Fruit fly (Drosophila melanogaster): ENCODE results near the gene Ptpmeg.

Gene Ptpmeg

DNA sequence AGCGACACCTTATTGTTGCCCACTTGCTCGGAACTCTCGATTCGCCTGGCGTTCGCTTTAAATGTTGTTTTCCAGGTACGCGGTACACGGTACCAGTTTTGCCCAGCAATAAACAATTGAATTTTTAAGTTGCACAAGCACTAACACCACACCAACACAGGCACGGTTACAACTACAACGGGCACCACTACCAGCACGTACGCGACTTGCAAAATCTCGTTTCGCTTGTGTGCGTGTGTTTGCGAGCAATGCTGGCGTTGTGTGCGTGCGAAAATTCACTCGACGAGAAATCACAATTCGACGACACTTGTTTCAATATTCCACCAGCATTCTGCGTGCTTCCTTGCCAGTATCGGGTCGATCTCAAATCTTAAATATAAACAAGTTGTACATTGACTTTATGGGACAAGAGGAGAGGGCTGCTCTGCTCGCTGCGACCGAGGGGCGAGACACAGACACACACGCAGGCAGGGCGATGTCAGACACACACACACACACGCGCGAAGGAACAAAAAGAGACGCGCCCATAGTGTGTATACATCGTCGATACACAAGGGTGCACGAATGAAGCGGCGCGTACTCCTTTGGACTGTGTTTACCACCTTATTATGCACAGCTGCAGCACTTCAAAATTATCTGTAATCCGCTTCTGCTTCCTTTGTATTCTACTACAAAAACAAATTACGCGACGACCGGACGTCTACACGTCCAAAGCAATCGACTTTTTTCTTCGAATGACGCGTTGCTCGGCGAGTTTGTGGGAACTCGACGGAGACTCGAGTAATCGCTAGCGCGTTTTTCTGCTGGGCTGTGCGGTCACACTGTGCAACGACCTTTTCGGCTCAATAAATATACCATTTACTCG is 8.5 kb upstream of the Ptpmeg start, which contains the start of gene fwd (continued):
- TF ChIP-seq Dfd (GFP tag; optimal IDR thresholded peaks at IDR 0.05) (no peak), sug (tag; optimal IDR thresholded peaks at IDR 0.05) (peak; percentile 45), Opbp (GFP tag; IDR thresholded peaks at IDR 0.05; ENCODE audit: partially characterized antibody) (peak; percentile 56; the same call in 2 of the 3 replicates), Ets65A (GFP tag) (no peak), ind (GFP tag; optimal IDR thresholded peaks at IDR 0.05) (no peak), Pdp1 (GFP tag; optimal IDR thresholded peaks at IDR 0.05) (peak in 1 of 2 experiments; percentile 82), Sox102F (GFP tag; optimal IDR thresholded peaks at IDR 0.05) (no peak), tap (tag; optimal IDR thresholded peaks at IDR 0.05) (peak; percentile 46), fd3F (GFP tag; optimal IDR thresholded peaks at IDR 0.05) (no peak), Mes4 (GFP tag; optimal IDR thresholded peaks at IDR 0.05) (peak; percentile 46), hbn (GFP tag; IDR thresholded peaks at IDR 0.05; ENCODE audit: partially characterized antibody) (0 out of 2 replicates have a peak, but pooled peaks have one; percentile 20), pb (GFP tag; optimal IDR thresholded peaks at IDR 0.05) (peak; percentile 26), Sry-β (GFP tag; optimal IDR thresholded peaks at IDR 0.05) (no peak), YL-1 (GFP tag; optimal IDR thresholded peaks at IDR 0.05) (peak; percentile 97), slp2 (GFP tag; optimal IDR thresholded peaks at IDR 0.05) (no peak), ci (GFP tag; IDR thresholded peaks at IDR 0.05) (peak; percentile 72; the same call in 1 of the 3 replicates), Abd-B (GFP tag; optimal IDR thresholded peaks at IDR 0.05) (no peak), zfh1 (GFP tag; IDR thresholded peaks at IDR 0.05) (0 out of 3 replicates have a peak, but pooled peaks have one; percentile 12), ash1 (GFP tag; optimal IDR thresholded peaks at IDR 0.05) (no peak), CG10565 (GFP tag; optimal IDR thresholded peaks at IDR 0.05) (no peak), gsb-n (tag; optimal IDR thresholded peaks at IDR 0.05) (no peak), chn (GFP tag; optimal IDR thresholded peaks at IDR 0.05) (peak; percentile 6), CG30020 (tag; optimal IDR thresholded peaks at IDR 0.05) (peak; percentile 54), Bgb (GFP tag; IDR thresholded peaks at IDR 0.05; ENCODE audit: partially characterized antibody) (peak; percentile 41; the same call in 1 of the 2 replicates), crol (GFP tag; IDR thresholded peaks at IDR 0.05) (peak; percentile 89), CG17912 (GFP tag; optimal IDR thresholded peaks at IDR 0.05) (peak; percentile 6), CG4404 (GFP tag; IDR thresholded peaks at IDR 0.05) (no peak), vnd (GFP tag; IDR thresholded peaks at IDR 0.05; ENCODE audit: partially characterized antibody) (0 out of 3 replicates have a peak, but pooled peaks have one; percentile 11), eve (GFP tag; optimal IDR thresholded peaks at IDR 0.05) (no peak), exex (tag; optimal IDR thresholded peaks at IDR 0.05) (no peak), h (optimal IDR thresholded peaks at IDR 0.05) (no peak), dpn (GFP tag; optimal IDR thresholded peaks at IDR 0.05) (peak; percentile 7 to 38), onecut (GFP tag; IDR thresholded peaks at IDR 0.05) (peak; percentile 74), Sin3A (optimal IDR thresholded peaks at IDR 0.05) (peak; percentile 66), NC2β (GFP tag; optimal IDR thresholded peaks at IDR 0.05) (peak; percentile 27), CG11247 (GFP tag; IDR thresholded peaks at IDR 0.05) (no peak), corto (GFP tag; optimal IDR thresholded peaks at IDR 0.05) (no peak), CG12155 (GFP tag; optimal IDR thresholded peaks at IDR 0.05) (peak; percentile 100), TFAM (GFP tag; optimal IDR thresholded peaks at IDR 0.05) (no peak), org-1 (GFP tag; optimal IDR thresholded peaks at IDR 0.05) (no peak), CG12942 (GFP tag; optimal IDR thresholded peaks at IDR 0.05) (no peak), emc (GFP tag; optimal IDR thresholded peaks at IDR 0.05) (no peak), CG34224 (GFP tag; IDR thresholded peaks at IDR 0.05; ENCODE audit: partially characterized antibody) (no peak), CG10321 (GFP tag; IDR thresholded peaks at IDR 0.05) (no peak), ewg (GFP tag; optimal IDR thresholded peaks at IDR 0.05) (peak; percentile 59), Atf3 (GFP tag; optimal IDR thresholded peaks at IDR 0.05) (no peak), CG9797 (GFP tag; optimal IDR thresholded peaks at IDR 0.05) (peak; percentile 98), D19B (GFP tag; optimal IDR thresholded peaks at IDR 0.05) (peak; percentile 71), CG11398 (GFP tag; optimal IDR thresholded peaks at IDR 0.05) (no peak)

All from whole organism, embryonic.